Fruit fly (Drosophila melanogaster): Measurements from ENCODE around the gene dac.

Gene dac

DNA sequence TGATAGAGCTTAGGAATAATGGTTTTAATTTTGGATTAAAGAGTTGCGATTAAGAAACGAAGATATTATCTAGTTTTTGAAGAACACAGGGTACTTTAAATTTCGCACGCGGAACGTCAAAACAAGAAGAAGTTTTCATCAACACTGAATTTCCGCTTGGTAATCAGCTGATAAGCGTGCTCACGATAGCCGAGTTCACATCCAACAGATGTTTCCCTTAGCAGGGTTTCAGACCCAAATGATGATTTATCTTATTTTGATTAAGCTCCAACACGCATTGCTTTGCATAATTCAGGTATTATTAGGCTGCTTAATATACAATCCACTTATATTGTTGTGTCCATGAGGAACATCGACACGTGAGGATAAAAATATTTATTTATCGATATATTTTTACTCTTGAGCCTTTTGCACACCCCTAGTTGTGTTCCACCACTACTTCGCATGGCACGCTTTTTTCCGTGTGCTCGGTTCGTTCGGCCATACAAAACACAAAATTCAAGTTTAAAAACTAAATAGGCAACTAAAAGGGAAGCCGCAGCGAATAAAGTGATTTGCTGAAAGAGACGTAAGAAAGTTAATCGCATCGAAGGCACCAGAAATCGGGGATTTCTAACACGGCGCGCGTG lies 5.4 kb upstream of the dac start, which contains the start of gene Tpr2 (continued):
- peak; percentile 11 for TF ChIP-seq CG6254 (GFP tag; optimal IDR thresholded peaks at IDR 0.05)
- peak; percentile 70 for TF ChIP-seq CTCF (GFP tag; optimal IDR thresholded peaks at IDR 0.05)
- no peak for TF ChIP-seq CG12744 (GFP tag; optimal IDR thresholded peaks at IDR 0.05)
- TF ChIP-seq CG1233 (GFP tag; optimal IDR thresholded peaks at IDR 0.05): peak; percentile 8
- TF ChIP-seq repo (GFP tag; optimal IDR thresholded peaks at IDR 0.05): no peak
- TF ChIP-seq CG15601 (tag; optimal IDR thresholded peaks at IDR 0.05): peak; percentile 82
- TF ChIP-seq hth (optimal IDR thresholded peaks at IDR 0.05): no peak
- peak; percentile 56 for TF ChIP-seq Xbp1 (GFP tag; optimal IDR thresholded peaks at IDR 0.05)
- peak; percentile 69 for TF ChIP-seq Nf-YC (tag; optimal IDR thresholded peaks at IDR 0.05)
- TF ChIP-seq Eip74EF (GFP tag; optimal IDR thresholded peaks at IDR 0.05): peak in 1 of 2 experiments; percentile 9
- TF ChIP-seq CG10274 (GFP tag; optimal IDR thresholded peaks at IDR 0.05): no peak
- no peak for TF ChIP-seq sima (GFP tag; optimal IDR thresholded peaks at IDR 0.05)
- TF ChIP-seq amos (GFP tag; IDR thresholded peaks at IDR 0.05; ENCODE audit: partially characterized antibody): peak; percentile 88
- TF ChIP-seq dati (GFP tag; IDR thresholded peaks at IDR 0.05): no peak
- TF ChIP-seq Dbx (GFP tag; IDR thresholded peaks at IDR 0.05): peak; percentile 72
- no peak for TF ChIP-seq B-H1 (GFP tag; IDR thresholded peaks at IDR 0.05)
- peak; percentile 90 for TF ChIP-seq tna (GFP tag; IDR thresholded peaks at IDR 0.05; ENCODE audit: partially characterized antibody)
- no peak for TF ChIP-seq CG17328 (GFP tag; IDR thresholded peaks at IDR 0.05)
- no peak for TF ChIP-seq CG17802 (tag; optimal IDR thresholded peaks at IDR 0.05)
- peak; percentile 71 for TF ChIP-seq Camta (GFP tag; optimal IDR thresholded peaks at IDR 0.05)
- peak; percentile 47 for TF ChIP-seq luna (GFP tag; optimal IDR thresholded peaks at IDR 0.05)
- TF ChIP-seq Opbp (GFP tag; IDR thresholded peaks at IDR 0.05; ENCODE audit: partially characterized antibody): peak; percentile 89
- peak; percentile 70 for TF ChIP-seq MBD-R2 (GFP tag; IDR thresholded peaks at IDR 0.05)
- TF ChIP-seq Ada2b (GFP tag; IDR thresholded peaks at IDR 0.05): no peak
- no peak for TF ChIP-seq CG6765 (GFP tag; optimal IDR thresholded peaks at IDR 0.05)
- TF ChIP-seq croc (GFP tag; conservative IDR thresholded peaks at IDR 0.05): peak; percentile 25; the same call in 1 of the 3 replicates
- 0 out of 3 replicates have a peak, but pooled peaks have one; percentile 32 for TF ChIP-seq ase (GFP tag; IDR thresholded peaks at IDR 0.05)
- no peak for TF ChIP-seq sc (optimal IDR thresholded peaks at IDR 0.05)
- TF ChIP-seq sc (GFP tag; optimal IDR thresholded peaks at IDR 0.05): no peak
- no peak for TF ChIP-seq sisA (GFP tag; IDR thresholded peaks at IDR 0.05)
- TF ChIP-seq Side (GFP tag; optimal IDR thresholded peaks at IDR 0.05): peak; percentile 22
- TF ChIP-seq gfzf (GFP tag; optimal IDR thresholded peaks at IDR 0.05): peak; percentile 59
- peak; percentile 92 for TF ChIP-seq pzg (GFP tag; optimal IDR thresholded peaks at IDR 0.05)
- peak; percentile 52; the same call in 1 of the 2 replicates for TF ChIP-seq slbo (GFP tag; IDR thresholded peaks at IDR 0.05)
- peak; percentile 32 for TF ChIP-seq Sox102F (GFP tag; optimal IDR thresholded peaks at IDR 0.05)
- TF ChIP-seq CG31441 (GFP tag; IDR thresholded peaks at IDR 0.05): peak; percentile 73
- TF ChIP-seq Oli (tag; optimal IDR thresholded peaks at IDR 0.05): peak; percentile 23
- TF ChIP-seq Bteb2 (GFP tag; optimal IDR thresholded peaks at IDR 0.05): peak; percentile 74
- TF ChIP-seq CoRest (tag; optimal IDR thresholded peaks at IDR 0.05): peak; percentile 76
- no peak for TF ChIP-seq cato (GFP tag; optimal IDR thresholded peaks at IDR 0.05; ENCODE audit: borderline replicate concordance)
- TF ChIP-seq chn (GFP tag; optimal IDR thresholded peaks at IDR 0.05): peak; percentile 65
- no peak for TF ChIP-seq CG4730 (GFP tag; IDR thresholded peaks at IDR 0.05)
- TF ChIP-seq CG7928 (GFP tag; optimal IDR thresholded peaks at IDR 0.05): peak; percentile 44
- no peak for TF ChIP-seq CG6689 (GFP tag; IDR thresholded peaks at IDR 0.05)
- TF ChIP-seq ci (GFP tag; IDR thresholded peaks at IDR 0.05): peak; percentile 75
- TF ChIP-seq CG17912 (GFP tag; optimal IDR thresholded peaks at IDR 0.05): peak; percentile 73
- TF ChIP-seq CG11093 (GFP tag; IDR thresholded peaks at IDR 0.05): no peak
- no peak for TF ChIP-seq CG16863 (GFP tag; optimal IDR thresholded peaks at IDR 0.05)
- TF ChIP-seq lilli (GFP tag; optimal IDR thresholded peaks at IDR 0.05): peak; percentile 73
- TF ChIP-seq Dad (GFP tag; optimal IDR thresholded peaks at IDR 0.05): peak; percentile 36
- peak; percentile 69 for TF ChIP-seq PHDP (tag; optimal IDR thresholded peaks at IDR 0.05)

All from whole organism, embryonic.